Fruit fly (Drosophila melanogaster) whole organism, embryonic: ENCODE results near the gene janA.

Experiments
- Abd-B ChIP-seq: fragments of 200-800 bp; sonication (Bioruptor generic); optimal IDR thresholded peaks from 2 replicates; lab custom pipeline; 2018; ENCODE audit warnings: missing biosample characterization, mild to moderate bottlenecking, missing genetic modification characterization, moderate library complexity
- B-H2 ChIP-seq: fragments of 200-800 bp; sonication (Bioruptor generic); optimal IDR thresholded peaks from 2 replicates; lab custom pipeline; 2018; ENCODE audit warnings: missing biosample characterization, mild to moderate bottlenecking, missing genetic modification characterization
- CG10147 ChIP-seq: fragments of 200-800 bp; sonication (Bioruptor generic); optimal IDR thresholded peaks from 2 replicates; lab custom pipeline; 2019; ENCODE audit warnings: missing biosample characterization, mild to moderate bottlenecking, missing genetic modification characterization, moderate library complexity
- CG11560 ChIP-seq: fragments of 200-800 bp; sonication (Bioruptor generic); IDR thresholded peaks from 3 replicates; pipeline ENCODE4 v1.3.6; 2022; ENCODE audit warnings: missing biosample characterization, missing genetic modification characterization
- CG11696 ChIP-seq: fragments of 200-800 bp; sonication (Bioruptor generic); IDR thresholded peaks from 2 replicates; pipeline ENCODE4 v1.3.6; 2022; ENCODE audit warnings: missing biosample characterization, missing genetic modification characterization
- CG13123 ChIP-seq: fragments of 200-800 bp; sonication (Bioruptor generic); optimal IDR thresholded peaks from 2 replicates; lab custom pipeline; 2016; ENCODE audit warnings: missing biosample characterization, missing genetic modification characterization
- CG13424 ChIP-seq: fragments of 200-800 bp; sonication (Bioruptor generic); optimal IDR thresholded peaks from 2 replicates; lab custom pipeline; 2019; ENCODE audit warnings: missing biosample characterization, mild to moderate bottlenecking, missing genetic modification characterization, moderate library complexity
- CG13775 ChIP-seq: fragments of 200-800 bp; sonication (Bioruptor generic); optimal IDR thresholded peaks from 3 replicates; lab custom pipeline; 2017; ENCODE audit warnings: missing biosample characterization, mild to moderate bottlenecking, missing genetic modification characterization
- CG17912 ChIP-seq: fragments of 200-800 bp; sonication (Bioruptor generic); optimal IDR thresholded peaks from 2 replicates; lab custom pipeline; 2018; ENCODE audit warnings: missing biosample characterization, mild to moderate bottlenecking, missing genetic modification characterization
- CG18011 ChIP-seq: fragments of 200-800 bp; sonication (Bioruptor generic); optimal IDR thresholded peaks from 2 replicates; lab custom pipeline; 2017; ENCODE audit warnings: missing biosample characterization, missing genetic modification characterization, mild to moderate bottlenecking, moderate library complexity, missing genotype
- CG2116 ChIP-seq: fragments of 200-800 bp; sonication (Bioruptor generic); optimal IDR thresholded peaks from 3 replicates; lab custom pipeline; 2018; ENCODE audit warnings: missing biosample characterization, mild to moderate bottlenecking, missing genetic modification characterization
- CG32767 ChIP-seq: fragments of 200-800 bp; sonication (Bioruptor generic); IDR thresholded peaks from 2 replicates; pipeline ENCODE4 v1.3.6; 2022; ENCODE audit warnings: missing biosample characterization, missing genetic modification characterization
- CG4328 ChIP-seq: fragments of 200-800 bp; sonication (Bioruptor generic); optimal IDR thresholded peaks from 3 replicates; lab custom pipeline; 2017; ENCODE audit warnings: missing biosample characterization, missing genetic modification reagents, missing genetic modification characterization
- CG43689 ChIP-seq: fragments of 200-800 bp; sonication (Bioruptor generic); IDR thresholded peaks from 2 replicates; pipeline ENCODE4 v1.3.6; 2022; ENCODE audit warnings: missing biosample characterization, missing genetic modification characterization
- CG5953 ChIP-seq: fragments of 200-800 bp; sonication (Bioruptor generic); IDR thresholded peaks from 2 replicates; pipeline ENCODE4 v1.3.6; 2022; ENCODE audit warnings: missing biosample characterization, missing genetic modification characterization
- CG6175 ChIP-seq: fragments of 200-800 bp; sonication (Bioruptor generic); IDR thresholded peaks from 3 replicates; pipeline ENCODE4 v1.3.6; 2022; ENCODE audit warnings: missing biosample characterization, missing genetic modification characterization
- CG6254 ChIP-seq: fragments of 200-800 bp; sonication (Bioruptor generic); optimal IDR thresholded peaks from 3 replicates; lab custom pipeline; 2017; ENCODE audit warnings: mild to moderate bottlenecking, missing biosample characterization, missing genetic modification reagents, missing genetic modification characterization
- CG6272 ChIP-seq: fragments of 200-800 bp; sonication (Bioruptor generic); IDR thresholded peaks from 2 replicates; pipeline ENCODE4 v1.3.6; 2022; ENCODE audit warnings: missing biosample characterization, missing genetic modification characterization
- CG7357 ChIP-seq: fragments of 200-800 bp; sonication (Bioruptor generic); IDR thresholded peaks from 3 replicates; pipeline ENCODE4 v1.3.6; 2022; ENCODE audit warnings: missing biosample characterization, missing genetic modification characterization
- CG7839 ChIP-seq: fragments of 200-800 bp; sonication (Bioruptor generic); optimal IDR thresholded peaks from 3 replicates; lab custom pipeline; 2018; ENCODE audit warnings: missing biosample characterization, mild to moderate bottlenecking, missing genetic modification characterization, moderate library complexity
- CoRest ChIP-seq: fragments of 200-800 bp; sonication (Bioruptor generic); optimal IDR thresholded peaks from 3 replicates; lab custom pipeline; 2018; ENCODE audit warnings: missing biosample characterization, mild to moderate bottlenecking, missing genetic modification characterization, moderate library complexity
- Dbx ChIP-seq: fragments of 200-800 bp; sonication (Bioruptor generic); IDR thresholded peaks from 3 replicates; pipeline ENCODE4 v1.3.6; 2022; ENCODE audit warnings: missing biosample characterization, missing genetic modification characterization
- Dp ChIP-seq: fragments of 200-800 bp; sonication (Bioruptor generic); optimal IDR thresholded peaks from 2 replicates; lab custom pipeline; 2018; ENCODE audit warnings: missing biosample characterization, mild to moderate bottlenecking, missing genetic modification characterization, moderate library complexity
- H15 ChIP-seq: fragments of 200-800 bp; sonication (Bioruptor generic); IDR thresholded peaks from 3 replicates; pipeline ENCODE4 v1.3.6; 2022; ENCODE audit warnings: missing biosample characterization, missing genetic modification characterization
- HmgZ ChIP-seq: fragments of 200-800 bp; sonication (Bioruptor generic); optimal IDR thresholded peaks from 2 replicates; lab custom pipeline; 2018; ENCODE audit warnings: missing biosample characterization, mild to moderate bottlenecking, missing genetic modification characterization
- Mes4 ChIP-seq: fragments of 200-800 bp; sonication (Bioruptor generic); optimal IDR thresholded peaks from 2 replicates; lab custom pipeline; 2016; ENCODE audit warnings: missing biosample characterization, missing genetic modification characterization
- Ravus ChIP-seq: fragments of 200-800 bp; sonication (Bioruptor generic); IDR thresholded peaks from 2 replicates; pipeline ENCODE4 v1.3.6; 2022; ENCODE audit warnings: missing biosample characterization, missing genetic modification characterization
- Spps ChIP-seq: fragments of 200-800 bp; sonication (Bioruptor generic); optimal IDR thresholded peaks from 2 replicates; lab custom pipeline; 2018; ENCODE audit warnings: missing biosample characterization, mild to moderate bottlenecking, missing genetic modification characterization
- bbx ChIP-seq: fragments of 200-800 bp; sonication (Bioruptor generic); IDR thresholded peaks from 2 replicates; pipeline ENCODE4 v1.3.6; 2022; ENCODE audit warnings: missing biosample characterization, missing genetic modification characterization; ENCODE audit not compliant: partially characterized antibody
- br ChIP-seq: fragments of >200 bp; optimal IDR thresholded peaks from 2 replicates; lab custom pipeline; 2017
- chm ChIP-seq: fragments of 200-800 bp; sonication (Bioruptor generic); IDR thresholded peaks from 2 replicates; pipeline ENCODE4 v1.3.6; 2022; ENCODE audit warnings: missing biosample characterization, missing genetic modification characterization
- corto ChIP-seq: fragments of 200-800 bp; sonication (Bioruptor generic); optimal IDR thresholded peaks from 2 replicates; lab custom pipeline; 2016; ENCODE audit warnings: missing biosample characterization, mild to moderate bottlenecking, missing genetic modification characterization, moderate library complexity
- dmrt99B ChIP-seq: fragments of 200-800 bp; sonication (Bioruptor generic); optimal IDR thresholded peaks from 2 replicates; lab custom pipeline; 2018; ENCODE audit warnings: missing biosample characterization, mild to moderate bottlenecking, missing genetic modification characterization, moderate library complexity
- fd3F ChIP-seq: fragments of 200-800 bp; sonication (Bioruptor generic); optimal IDR thresholded peaks from 2 replicates; lab custom pipeline; 2018; ENCODE audit warnings: missing biosample characterization, mild to moderate bottlenecking, missing genetic modification characterization, moderate library complexity
- gcm ChIP-seq: fragments of 200-800 bp; sonication (Bioruptor generic); optimal IDR thresholded peaks from 2 replicates; lab custom pipeline; 2019; ENCODE audit warnings: missing biosample characterization, mild to moderate bottlenecking, missing genetic modification characterization, moderate library complexity
- gcm2 ChIP-seq: fragments of 200-800 bp; sonication (Bioruptor generic); optimal IDR thresholded peaks from 2 replicates; lab custom pipeline; 2016; ENCODE audit warnings: missing biosample characterization, missing genetic modification characterization
- ind ChIP-seq: fragments of 200-800 bp; sonication (Bioruptor generic); optimal IDR thresholded peaks from 3 replicates; lab custom pipeline; 2016; ENCODE audit warnings: missing biosample characterization, missing genetic modification characterization
- lab ChIP-seq: fragments of 200-800 bp; sonication (Bioruptor generic); optimal IDR thresholded peaks from 3 replicates; lab custom pipeline; 2017; ENCODE audit warnings: missing biosample characterization, missing genetic modification characterization, mild to moderate bottlenecking, moderate library complexity, missing genetic modification reagents
- peb ChIP-seq: fragments of 200-800 bp; sonication (Bioruptor generic); IDR thresholded peaks from 2 replicates; pipeline ENCODE4 v1.3.6; 2022; ENCODE audit warnings: missing biosample characterization, missing genetic modification characterization
- pita ChIP-seq: fragments of 200-800 bp; sonication (Bioruptor generic); optimal IDR thresholded peaks from 2 replicates; lab custom pipeline; 2017; ENCODE audit warnings: missing biosample characterization, mild to moderate bottlenecking, missing genetic modification characterization
- pnt ChIP-seq: fragments of 200-800 bp; sonication (Bioruptor generic); optimal IDR thresholded peaks from 3 replicates; lab custom pipeline; 2016; ENCODE audit warnings: missing biosample characterization, missing genetic modification characterization
- prd ChIP-seq, 3 experiments: fragments of >200 bp in 2 of 3; fragments of 200-800 bp in 1 of 3; sonication (Bioruptor generic) in 1 of 3; optimal IDR thresholded peaks in 2 of 3; IDR thresholded peaks in 1 of 3; 2 replicates in 2 of 3; 3 replicates in 1 of 3; pipeline versions ENCODE4 v1.3.6 to Lab custom; 2017 to 2022; ENCODE audit warnings: missing biosample characterization in 1 of 3, missing genetic modification characterization in 1 of 3
- slp2 ChIP-seq: fragments of 200-800 bp; sonication (Bioruptor generic); optimal IDR thresholded peaks from 2 replicates; lab custom pipeline; 2016; ENCODE audit warnings: missing biosample characterization, missing genetic modification characterization
- so ChIP-seq: fragments of 200-800 bp; sonication (Bioruptor generic); IDR thresholded peaks from 3 replicates; pipeline ENCODE4 v1.3.6; 2022; ENCODE audit warnings: missing biosample characterization, missing genetic modification characterization
- sob ChIP-seq: fragments of 200-800 bp; sonication (Bioruptor generic); IDR thresholded peaks from 2 replicates; pipeline ENCODE4 v1.3.6; 2022; ENCODE audit warnings: missing biosample characterization, missing genetic modification characterization
- sr ChIP-seq: fragments of 200-800 bp; sonication (Bioruptor generic); IDR thresholded peaks from 3 replicates; pipeline ENCODE4 v1.3.6; 2022; ENCODE audit warnings: missing biosample characterization, missing genetic modification characterization
- ssp ChIP-seq: fragments of 200-800 bp; sonication (Bioruptor generic); IDR thresholded peaks from 2 replicates; pipeline ENCODE4 v1.3.6; 2022; ENCODE audit warnings: missing biosample characterization, missing genetic modification characterization
- vnd ChIP-seq: fragments of 200-800 bp; sonication (Bioruptor generic); IDR thresholded peaks from 3 replicates; pipeline ENCODE4 v1.3.6; 2022; ENCODE audit warnings: missing biosample characterization, missing genetic modification characterization; ENCODE audit not compliant: partially characterized antibody
- yki ChIP-seq: fragments of >200 bp; optimal IDR thresholded peaks from 3 replicates; lab custom pipeline; 2018
- zf30C ChIP-seq: fragments of 200-800 bp; sonication (Bioruptor generic); optimal IDR thresholded peaks from 3 replicates; lab custom pipeline; 2018; ENCODE audit warnings: missing biosample characterization, mild to moderate bottlenecking, missing genetic modification characterization

Gene janA

DNA sequence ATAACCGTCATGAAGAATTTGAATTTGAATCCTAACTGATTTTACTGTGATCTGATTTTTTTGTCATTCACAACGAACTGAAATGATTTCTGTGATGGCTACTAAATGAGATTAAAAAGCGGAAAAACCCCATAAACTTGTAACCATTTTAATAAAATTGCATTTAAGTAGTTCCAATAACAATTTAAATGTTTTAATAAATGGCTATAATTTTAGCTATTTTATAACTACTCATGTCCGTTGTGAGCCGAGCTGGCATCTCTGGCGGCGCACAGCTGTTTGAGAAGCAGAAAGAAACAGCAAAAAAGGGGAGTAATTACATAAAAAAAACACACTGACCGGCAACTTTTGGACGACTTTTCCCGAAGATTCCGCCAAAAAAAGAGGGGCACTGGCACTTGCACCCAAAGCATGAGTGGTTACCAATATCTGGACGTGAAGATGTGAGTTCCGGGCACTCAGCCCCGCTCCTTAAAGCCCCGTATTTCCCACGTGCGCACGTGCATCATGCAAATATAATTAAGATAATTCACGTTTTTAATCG is 17.3 kb upstream of the janA start, which contains the start of the genes CG7950 and Rpp14a (continued):
- TF ChIP-seq Mes4 = peak; percentile 72
- TF ChIP-seq pnt = peak; percentile 65
- TF ChIP-seq corto (GFP tag; lab: Kevin White, UChicago) = peak; percentile 14
- no peak for TF ChIP-seq CG11560 (tag; lab: Robert Waterston, UW)
- no peak for TF ChIP-seq CG6254 (GFP tag; lab: Kevin White, UChicago)
- no peak for TF ChIP-seq CG6175 (GFP tag; lab: Robert Waterston, UW)
- peak; percentile 84 for TF ChIP-seq lab (GFP tag; lab: Kevin White, UChicago)
- peak; percentile 22; the same call in 1 of the 2 replicates for TF ChIP-seq CG43689 (GFP tag; lab: Robert Waterston, UW)
- peak; percentile 64 for TF ChIP-seq CG2116 (GFP tag; lab: Kevin White, UChicago)
- peak; percentile 68; the same call in 1 of the 2 replicates for TF ChIP-seq CG6272 (GFP tag; lab: Robert Waterston, UW)
- peak; percentile 81 for TF ChIP-seq CoRest (tag; lab: Kevin White, UChicago)
- no peak for TF ChIP-seq sr (GFP tag; lab: Robert Waterston, UW)
- peak; percentile 69 for TF ChIP-seq fd3F (GFP tag; lab: Kevin White, UChicago)
- TF ChIP-seq Dbx (GFP tag; lab: Robert Waterston, UW) = peak; percentile 87
- TF ChIP-seq sob = peak; percentile 76
- peak; percentile 75 for TF ChIP-seq CG13775 (GFP tag; lab: Kevin White, UChicago)
- TF ChIP-seq Spps (tag; lab: Kevin White, UChicago) = peak; percentile 33
- peak; percentile 28 for TF ChIP-seq Dp (GFP tag; lab: Kevin White, UChicago)
- peak; percentile 31 for TF ChIP-seq CG13123 (GFP tag; lab: Kevin White, UChicago)
- no peak for TF ChIP-seq yki
- TF ChIP-seq CG11696 (GFP tag; lab: Robert Waterston, UW) = peak; percentile 40; the same call in 1 of the 2 replicates
- TF ChIP-seq CG10147 (GFP tag; lab: Kevin White, UChicago) = peak; percentile 68
- peak; percentile 58 for TF ChIP-seq slp2
- peak; percentile 54 for TF ChIP-seq CG4328 (GFP tag; lab: Kevin White, UChicago)
- TF ChIP-seq zf30C = peak; percentile 38
- TF ChIP-seq CG17912 (GFP tag; lab: Kevin White, UChicago) = peak; percentile 5
- TF ChIP-seq peb = no peak
- no peak for TF ChIP-seq pita (GFP tag; lab: Kevin White, UChicago)
- peak; percentile 85 for TF ChIP-seq B-H2 (GFP tag; lab: Kevin White, UChicago)
- TF ChIP-seq gcm = peak; percentile 75
- peak; percentile 39 for TF ChIP-seq Abd-B
- peak; percentile 19 for TF ChIP-seq gcm2 (GFP tag; lab: Kevin White, UChicago)
- TF ChIP-seq CG7839 = peak; percentile 69
- TF ChIP-seq so (GFP tag; lab: Robert Waterston, UW) = peak; percentile 77; the same call in 2 of the 3 replicates
- TF ChIP-seq ssp (GFP tag; lab: Robert Waterston, UW) = peak; percentile 47
- TF ChIP-seq H15 (GFP tag; lab: Robert Waterston, UW) = peak; percentile 70; the same call in 1 of the 3 replicates
- peak; percentile 86 for TF ChIP-seq CG13424 (tag; lab: Kevin White, UChicago)
- TF ChIP-seq dmrt99B (tag; lab: Kevin White, UChicago) = peak; percentile 60
- peak; percentile 51; the same call in 1 of the 2 replicates for TF ChIP-seq CG5953 (GFP tag; lab: Robert Waterston, UW)
- peak; percentile 89 for TF ChIP-seq HmgZ (tag; lab: Kevin White, UChicago)
- no peak for TF ChIP-seq prd (optimal IDR thresholded peaks at IDR 0.05; lab: Kevin White, UChicago)
- TF ChIP-seq prd (GFP tag; IDR thresholded peaks at IDR 0.05; lab: Robert Waterston, UW) = peak; percentile 85
- TF ChIP-seq bbx = no peak
- no peak for TF ChIP-seq br (lab: Kevin White, UChicago)
- peak; percentile 71 for TF ChIP-seq CG32767 (GFP tag; lab: Robert Waterston, UW)
- TF ChIP-seq Ravus (GFP tag; lab: Robert Waterston, UW) = peak; percentile 45
- TF ChIP-seq CG18011 (GFP tag; lab: Kevin White, UChicago) = peak; percentile 65
- peak; percentile 70 for TF ChIP-seq ind (GFP tag; lab: Kevin White, UChicago)
- peak; percentile 62; the same call in 2 of the 3 replicates for TF ChIP-seq CG7357 (GFP tag; lab: Robert Waterston, UW)
- TF ChIP-seq vnd (GFP tag; lab: Robert Waterston, UW) = no peak
- peak; percentile 75 for TF ChIP-seq chm (GFP tag; lab: Robert Waterston, UW)
